Worm (Caenorhabditis elegans): Measurements from ENCODE around the gene F01D5.5.

ce11 chrII:14045235-14045634 lies 43.1 kb upstream of the F01D5.5 start:
- TF ChIP-seq hlh-12 (tag; optimal IDR thresholded peaks at IDR 0.05) = no peak
- no peak for TF ChIP-seq unc-130 (GFP tag; optimal IDR thresholded peaks at IDR 0.05)
- no peak for TF ChIP-seq aptf-3 (GFP tag; IDR thresholded peaks at IDR 0.05)
- no peak for TF ChIP-seq T07F8.4 (tag; optimal IDR thresholded peaks at IDR 0.05)
- no peak for TF ChIP-seq ccch-3 (GFP tag; optimal IDR thresholded peaks at IDR 0.05)
- no peak for TF ChIP-seq F57A8.1 (GFP tag; optimal IDR thresholded peaks at IDR 0.05)
